Worm (Caenorhabditis elegans) whole organism, midembryonic: ENCODE results near the gene nit-1.

ENCODE experiments used
- T22C8.4 ChIP-seq: fragments of 200-800 bp; sonication (Bioruptor generic); IDR thresholded peaks from 2 replicates; pipeline ENCODE4 v1.3.6; 2022; ENCODE audit warnings: missing genetic modification characterization, missing compliant biosample characterization
- cog-1 ChIP-seq: sonication (generic microtip); optimal IDR thresholded peaks from 2 replicates; lab custom pipeline; 2016; ENCODE audit warnings: missing genetic modification characterization, missing compliant biosample characterization
- flt-1 ChIP-seq: fragments of 200-800 bp; sonication (Bioruptor generic); IDR thresholded peaks from 2 replicates; pipeline ENCODE4 v1.3.6; 2022; ENCODE audit warnings: missing genetic modification characterization, missing compliant biosample characterization
- klf-2 ChIP-seq: fragments of 200-800 bp; sonication (Bioruptor generic); conservative IDR thresholded peaks from 2 replicates; pipeline ENCODE4 v1.3.6; 2022; ENCODE audit warnings: missing genetic modification reagents, missing genetic modification characterization, missing compliant biosample characterization
- med-1 ChIP-seq: sonication (generic microtip); optimal IDR thresholded peaks from 2 replicates; lab custom pipeline; 2017; ENCODE audit warnings: missing genetic modification characterization, mild to moderate bottlenecking, missing compliant biosample characterization, antibody characterized with exemption, missing genetic modification reagents; ENCODE audit not compliant: insufficient read depth
- ref-1 ChIP-seq: fragments of 200-800 bp; sonication (Bioruptor generic); conservative IDR thresholded peaks from 2 replicates; pipeline ENCODE4 v1.3.6; 2022; ENCODE audit warnings: missing genetic modification reagents, missing genetic modification characterization, missing compliant biosample characterization
- tab-1 ChIP-seq: fragments of 200-800 bp; sonication (Bioruptor generic); IDR thresholded peaks from 2 replicates; pipeline ENCODE4 v1.3.6; 2022; ENCODE audit warnings: missing genetic modification characterization, missing compliant biosample characterization
- ztf-23 ChIP-seq: fragments of 200-800 bp; sonication (Bioruptor generic); IDR thresholded peaks from 2 replicates; pipeline ENCODE4 v1.3.6; 2022; ENCODE audit warnings: missing genetic modification reagents, missing genetic modification characterization, missing compliant biosample characterization
- ztf-29 ChIP-seq: fragments of 200-800 bp; sonication (Bioruptor generic); IDR thresholded peaks from 2 replicates; pipeline ENCODE4 v1.3.6; 2022; ENCODE audit warnings: missing genetic modification reagents, missing genetic modification characterization, missing compliant biosample characterization

nit-1 gene

DNA sequence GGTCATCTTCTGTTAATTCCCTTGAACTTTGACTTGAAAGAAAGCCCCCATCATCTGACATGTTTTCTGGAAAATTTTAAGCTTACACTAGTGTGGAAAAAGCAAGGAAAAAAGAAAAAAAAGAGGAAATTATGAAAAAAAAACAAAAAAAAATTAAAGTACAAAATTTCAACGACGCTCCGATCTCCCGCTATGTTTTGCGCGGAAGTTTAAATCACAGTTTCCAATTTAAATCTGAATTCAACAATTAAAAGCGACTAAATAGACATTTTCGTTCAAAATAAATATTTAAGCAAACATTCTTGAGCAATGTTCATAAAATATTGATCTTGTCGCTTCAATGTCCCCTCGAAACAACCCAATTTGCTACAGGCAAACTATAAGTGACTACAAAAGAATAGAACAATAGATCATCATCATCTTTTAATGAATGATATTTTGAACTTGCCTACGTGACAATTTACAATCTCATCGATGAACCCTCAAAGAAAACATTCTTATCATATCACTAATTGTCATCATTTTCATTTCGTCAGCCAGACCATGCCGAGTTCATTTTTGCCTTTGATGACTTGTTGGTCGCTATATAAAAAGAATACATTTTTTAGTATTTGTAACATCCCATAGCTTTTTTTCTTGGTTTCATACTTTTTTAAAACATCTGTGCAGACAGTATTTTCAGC, at the start of gene nit-1, which contains the start of gene metl-6:
nit-1 (plus strand) TSS at position 562 of the 683 bp plus-strand sequence.
metl-6 (minus strand) TSS at position 66 of the 683 bp plus-strand sequence.
- TF ChIP-seq klf-2 (GFP tag; lab: Robert Waterston, UW): no peak
- TF ChIP-seq ztf-23 (GFP tag; lab: Robert Waterston, UW): no peak
- TF ChIP-seq flt-1 (GFP tag; lab: Robert Waterston, UW): no peak
- TF ChIP-seq ztf-29 (GFP tag; lab: Robert Waterston, UW): no peak
- TF ChIP-seq T22C8.4: no peak
- no peak for TF ChIP-seq ref-1 (GFP tag; lab: Robert Waterston, UW)
- TF ChIP-seq cog-1 (tag; lab: Kevin White, UChicago): no peak
- no peak for TF ChIP-seq med-1 (GFP tag; lab: Kevin White, UChicago)
- TF ChIP-seq tab-1 (GFP tag; lab: Robert Waterston, UW): no peak

ce11 chrIII:3872978-3873377, 49.0 kb upstream of the nit-1 start:
- no peak for TF ChIP-seq ztf-29 (GFP tag; lab: Robert Waterston, UW)
- no peak for TF ChIP-seq cog-1 (tag; lab: Kevin White, UChicago)
- no peak for TF ChIP-seq ref-1 (GFP tag; lab: Robert Waterston, UW)
- no peak for TF ChIP-seq med-1 (GFP tag; lab: Kevin White, UChicago)
- no peak for TF ChIP-seq flt-1 (GFP tag; lab: Robert Waterston, UW)
- TF ChIP-seq klf-2 (GFP tag; lab: Robert Waterston, UW): no peak
- no peak for TF ChIP-seq ztf-23 (GFP tag; lab: Robert Waterston, UW)
- no peak for TF ChIP-seq tab-1 (GFP tag; lab: Robert Waterston, UW)
- no peak for TF ChIP-seq T22C8.4

- no peak for TF ChIP-seq tab-1 (GFP tag; lab: Robert Waterston, UW)
- TF ChIP-seq med-1 (GFP tag; lab: Kevin White, UChicago): no peak
- no peak for TF ChIP-seq klf-2 (GFP tag; lab: Robert Waterston, UW)
- TF ChIP-seq ref-1 (GFP tag; lab: Robert Waterston, UW): no peak
- no peak for TF ChIP-seq flt-1 (GFP tag; lab: Robert Waterston, UW)
- TF ChIP-seq cog-1 (tag; lab: Kevin White, UChicago): no peak
- TF ChIP-seq ztf-23 (GFP tag; lab: Robert Waterston, UW): no peak
- no peak for TF ChIP-seq T22C8.4
- TF ChIP-seq ztf-29 (GFP tag; lab: Robert Waterston, UW): no peak
Observed at ce11 chrIII:3873424-3873823, 48.6 kb upstream of the nit-1 start.

- no peak for TF ChIP-seq med-1 (GFP tag; lab: Kevin White, UChicago)
- TF ChIP-seq ref-1 (GFP tag; lab: Robert Waterston, UW): no peak
- TF ChIP-seq flt-1 (GFP tag; lab: Robert Waterston, UW): no peak
- no peak for TF ChIP-seq cog-1 (tag; lab: Kevin White, UChicago)
- TF ChIP-seq T22C8.4: no peak
- TF ChIP-seq klf-2 (GFP tag; lab: Robert Waterston, UW): no peak
- no peak for TF ChIP-seq tab-1 (GFP tag; lab: Robert Waterston, UW)
Observed at ce11 chrIII:3874492-3874891, 47.5 kb upstream of the nit-1 start.

DNA sequence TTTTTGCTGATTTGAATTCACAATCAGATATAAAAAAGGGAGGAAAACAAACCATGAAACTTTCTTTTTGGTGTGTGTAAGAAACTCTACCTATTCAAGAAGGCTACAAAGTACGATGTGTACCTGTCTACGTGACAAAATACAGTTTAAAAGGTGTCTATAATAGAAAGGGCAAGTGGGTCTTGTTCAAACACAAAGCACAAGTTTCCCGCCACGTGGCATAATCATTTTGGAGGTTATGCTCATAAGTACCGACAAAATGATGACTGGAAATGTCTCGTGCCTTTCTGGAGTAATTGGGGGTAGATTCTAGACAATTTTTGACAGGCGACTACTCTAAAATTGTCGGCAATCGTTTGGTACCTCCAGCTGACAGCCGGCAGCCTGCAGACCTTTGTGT, 47.1 kb upstream of the nit-1 start:
- TF ChIP-seq klf-2 (GFP tag; lab: Robert Waterston, UW): no peak
- TF ChIP-seq ztf-23 (GFP tag; lab: Robert Waterston, UW): no peak
- TF ChIP-seq ref-1 (GFP tag; lab: Robert Waterston, UW): no peak
- TF ChIP-seq T22C8.4: no peak
- no peak for TF ChIP-seq ztf-29 (GFP tag; lab: Robert Waterston, UW)
- no peak for TF ChIP-seq med-1 (GFP tag; lab: Kevin White, UChicago)
- no peak for TF ChIP-seq tab-1 (GFP tag; lab: Robert Waterston, UW)
- TF ChIP-seq cog-1 (tag; lab: Kevin White, UChicago): no peak
- no peak for TF ChIP-seq flt-1 (GFP tag; lab: Robert Waterston, UW)

ce11 chrIII:3875608-3876007, 46.4 kb upstream of the nit-1 start:
- no peak for TF ChIP-seq ztf-29 (GFP tag; lab: Robert Waterston, UW)
- no peak for TF ChIP-seq T22C8.4
- TF ChIP-seq tab-1 (GFP tag; lab: Robert Waterston, UW): no peak

DNA sequence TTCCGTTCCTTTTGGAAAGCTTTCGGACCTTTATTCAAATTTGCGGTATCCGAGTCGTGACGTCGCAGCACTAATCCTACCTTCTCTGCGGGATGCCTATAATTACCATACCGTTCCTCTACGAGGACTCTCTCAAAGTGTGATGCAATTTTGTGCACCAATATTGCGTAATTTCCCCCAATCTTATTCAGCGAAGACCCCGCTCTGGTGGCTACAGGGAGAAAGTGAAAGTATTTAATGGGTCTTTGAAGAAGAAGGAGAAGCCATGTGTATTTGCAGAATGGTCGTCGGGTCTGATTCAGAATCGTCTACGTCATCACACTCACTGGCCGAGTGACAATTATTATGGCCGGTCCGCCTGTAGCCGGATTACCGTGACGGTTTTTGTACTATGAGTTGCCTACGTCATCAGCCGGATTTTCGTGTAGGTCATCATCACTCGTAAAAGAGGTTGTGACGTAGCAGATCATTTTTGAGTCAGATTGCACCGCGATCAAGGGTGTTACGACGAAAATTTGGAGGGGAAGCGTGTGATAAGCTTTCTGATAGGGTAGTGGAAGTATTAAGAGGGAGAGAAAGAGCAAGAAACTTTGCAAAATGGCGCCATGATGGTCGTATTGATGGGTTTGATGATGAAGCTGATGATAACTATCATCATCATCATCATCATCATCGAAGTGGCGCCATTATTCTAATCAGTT, 45.7 kb upstream of the nit-1 start:
- TF ChIP-seq ztf-23 (GFP tag; lab: Robert Waterston, UW) (no peak), med-1 (GFP tag; lab: Kevin White, UChicago) (no peak), T22C8.4 (no peak), cog-1 (tag; lab: Kevin White, UChicago) (no peak), ztf-29 (GFP tag; lab: Robert Waterston, UW) (no peak), klf-2 (GFP tag; lab: Robert Waterston, UW) (no peak), ref-1 (GFP tag; lab: Robert Waterston, UW) (no peak), flt-1 (GFP tag; lab: Robert Waterston, UW) (no peak), tab-1 (GFP tag; lab: Robert Waterston, UW) (no peak)

- no peak for TF ChIP-seq cog-1 (tag; lab: Kevin White, UChicago)
Observed at ce11 chrIII:3878986-3879756, 42.8 kb upstream of the nit-1 start.

- TF ChIP-seq flt-1 (GFP tag; lab: Robert Waterston, UW): no peak
- TF ChIP-seq med-1 (GFP tag; lab: Kevin White, UChicago): no peak
- TF ChIP-seq T22C8.4: no peak
- no peak for TF ChIP-seq ztf-23 (GFP tag; lab: Robert Waterston, UW)
- no peak for TF ChIP-seq ref-1 (GFP tag; lab: Robert Waterston, UW)
- no peak for TF ChIP-seq ztf-29 (GFP tag; lab: Robert Waterston, UW)
Observed at ce11 chrIII:3883146-3883545, 38.9 kb upstream of the nit-1 start.
